Worm (Caenorhabditis elegans) whole organism, mixed stage, embryonic: ENCODE data around the gene end-1.

Experiments used
- M03D4.4 ChIP-seq: sonication (generic microtip); optimal IDR thresholded peaks from 2 replicates; lab custom pipeline; 2017; ENCODE audit warnings: mild to moderate bottlenecking, missing genetic modification characterization, missing compliant biosample characterization
- bed-3 ChIP-seq: fragments of 200-800 bp; sonication (Bioruptor generic); optimal IDR thresholded peaks from 3 replicates; lab custom pipeline; 2018; ENCODE audit warnings: mild to moderate bottlenecking, missing genetic modification characterization, moderate library complexity, missing compliant biosample characterization
- blmp-1 ChIP-seq: fragments of 150-350 bp; optimal IDR thresholded peaks from 2 replicates; lab custom pipeline; 2014; ENCODE audit warnings: missing biosample characterization, missing genetic modification characterization
- ceh-39 ChIP-seq: fragments of 150-350 bp; optimal IDR thresholded peaks from 2 replicates; lab custom pipeline; 2014; ENCODE audit warnings: missing biosample characterization, missing genetic modification characterization
- ceh-43 ChIP-seq: fragments of 200-800 bp; sonication (Bioruptor generic); optimal IDR thresholded peaks from 2 replicates; lab custom pipeline; 2018; ENCODE audit warnings: mild to moderate bottlenecking, missing genetic modification characterization, moderate library complexity, missing compliant biosample characterization
- ces-1 ChIP-seq: fragments of 150-350 bp; optimal IDR thresholded peaks from 2 replicates; lab custom pipeline; 2014; ENCODE audit warnings: missing biosample characterization, missing genetic modification reagents, missing genetic modification characterization
- cnd-1 ChIP-seq: fragments of 200-800 bp; sonication (Bioruptor generic); optimal IDR thresholded peaks from 2 replicates; lab custom pipeline; 2018; ENCODE audit warnings: mild to moderate bottlenecking, missing genetic modification characterization, missing compliant biosample characterization
- drap-1 ChIP-seq: fragments of 200-800 bp; sonication (Bioruptor generic); optimal IDR thresholded peaks from 3 replicates; lab custom pipeline; 2018; ENCODE audit warnings: mild to moderate bottlenecking, missing genetic modification characterization, missing compliant biosample characterization
- elt-1 ChIP-seq: sonication (generic microtip); optimal IDR thresholded peaks from 2 replicates; lab custom pipeline; 2017; ENCODE audit warnings: missing genetic modification characterization, mild to moderate bottlenecking, missing compliant biosample characterization, antibody characterized with exemption, moderate library complexity, borderline replicate concordance; ENCODE audit not compliant: insufficient read depth
- elt-3 ChIP-seq: fragments of 150-350 bp; optimal IDR thresholded peaks from 2 replicates; lab custom pipeline; 2014; ENCODE audit warnings: missing biosample characterization, missing genetic modification characterization
- flh-1 ChIP-seq: fragments of 200-800 bp; sonication (Bioruptor generic); optimal IDR thresholded peaks from 2 replicates; lab custom pipeline; 2018; ENCODE audit warnings: mild to moderate bottlenecking, missing genetic modification characterization, moderate library complexity, missing compliant biosample characterization
- ham-2 ChIP-seq: fragments of 200-800 bp; sonication (Bioruptor generic); optimal IDR thresholded peaks from 2 replicates; lab custom pipeline; 2018; ENCODE audit warnings: mild to moderate bottlenecking, missing genetic modification characterization, missing compliant biosample characterization
- hlh-1 ChIP-seq: fragments of 150-350 bp; optimal IDR thresholded peaks from 2 replicates; lab custom pipeline; 2014; ENCODE audit warnings: missing biosample characterization, missing genetic modification reagents, missing genetic modification characterization
- lin-13 ChIP-seq: fragments of 150-350 bp; optimal IDR thresholded peaks from 2 replicates; lab custom pipeline; 2014; ENCODE audit warnings: missing biosample characterization, missing genetic modification characterization
- lin-32 ChIP-seq: fragments of 200-800 bp; sonication (Bioruptor generic); optimal IDR thresholded peaks from 2 replicates; lab custom pipeline; 2018; ENCODE audit warnings: mild to moderate bottlenecking, missing genetic modification characterization, missing compliant biosample characterization
- lsy-2 ChIP-seq: fragments of 150-350 bp; optimal IDR thresholded peaks from 2 replicates; lab custom pipeline; 2014; ENCODE audit warnings: missing biosample characterization, missing genetic modification characterization
- mab-5 ChIP-seq: fragments of 150-350 bp; optimal IDR thresholded peaks from 2 replicates; lab custom pipeline; 2014; ENCODE audit warnings: missing biosample characterization, missing genetic modification characterization
- mep-1 ChIP-seq: fragments of 150-350 bp; optimal IDR thresholded peaks from 2 replicates; lab custom pipeline; 2017; ENCODE audit warnings: missing biosample characterization, missing genetic modification reagents, missing genetic modification characterization, inconsistent platforms
- mls-2 ChIP-seq: sonication (generic microtip); optimal IDR thresholded peaks from 2 replicates; lab custom pipeline; 2016; ENCODE audit warnings: mild to moderate bottlenecking, missing genetic modification characterization, moderate library complexity, missing compliant biosample characterization
- nhr-12 ChIP-seq: fragments of 150-350 bp; optimal IDR thresholded peaks from 2 replicates; lab custom pipeline; 2014; ENCODE audit warnings: missing biosample characterization, missing genetic modification characterization
- nhr-237 ChIP-seq: fragments of 150-350 bp; optimal IDR thresholded peaks from 2 replicates; lab custom pipeline; 2014; ENCODE audit warnings: missing biosample characterization, missing genetic modification characterization
- nhr-28 ChIP-seq: fragments of 150-350 bp; optimal IDR thresholded peaks from 2 replicates; lab custom pipeline; 2014; ENCODE audit warnings: missing biosample characterization, missing genetic modification characterization
- nhr-76 ChIP-seq: sonication (generic microtip); optimal IDR thresholded peaks from 2 replicates; lab custom pipeline; 2017; ENCODE audit warnings: missing biosample characterization, missing genetic modification characterization
- pha-4 ChIP-seq: fragments of 150-350 bp; optimal IDR thresholded peaks from 2 replicates; lab custom pipeline; 2018; ENCODE audit warnings: missing biosample characterization, missing genetic modification reagents, missing genetic modification characterization
- snpc-4 ChIP-seq: fragments of 150-350 bp; optimal IDR thresholded peaks from 2 replicates; lab custom pipeline; 2014; ENCODE audit warnings: missing biosample characterization, missing genetic modification characterization
- sptf-1 ChIP-seq: sonication (generic microtip); optimal IDR thresholded peaks from 2 replicates; lab custom pipeline; 2017; ENCODE audit warnings: mild to moderate bottlenecking, missing genetic modification characterization, moderate library complexity, missing compliant biosample characterization
- unc-120 ChIP-seq: sonication (generic microtip); optimal IDR thresholded peaks from 2 replicates; lab custom pipeline; 2017; ENCODE audit warnings: missing genetic modification characterization, missing compliant biosample characterization; ENCODE audit not compliant: poor library complexity, severe bottlenecking
- unc-39 ChIP-seq: fragments of 150-350 bp; optimal IDR thresholded peaks from 2 replicates; lab custom pipeline; 2014; ENCODE audit warnings: missing biosample characterization, missing genetic modification characterization
- unc-62 ChIP-seq: fragments of 150-350 bp; optimal IDR thresholded peaks from 2 replicates; lab custom pipeline; 2014; ENCODE audit warnings: missing biosample characterization, missing genetic modification reagents, missing genetic modification characterization
- ztf-11 ChIP-seq: fragments of 150-350 bp; optimal IDR thresholded peaks from 2 replicates; lab custom pipeline; 2014; ENCODE audit warnings: missing biosample characterization, missing genetic modification characterization

end-1 gene

DNA sequence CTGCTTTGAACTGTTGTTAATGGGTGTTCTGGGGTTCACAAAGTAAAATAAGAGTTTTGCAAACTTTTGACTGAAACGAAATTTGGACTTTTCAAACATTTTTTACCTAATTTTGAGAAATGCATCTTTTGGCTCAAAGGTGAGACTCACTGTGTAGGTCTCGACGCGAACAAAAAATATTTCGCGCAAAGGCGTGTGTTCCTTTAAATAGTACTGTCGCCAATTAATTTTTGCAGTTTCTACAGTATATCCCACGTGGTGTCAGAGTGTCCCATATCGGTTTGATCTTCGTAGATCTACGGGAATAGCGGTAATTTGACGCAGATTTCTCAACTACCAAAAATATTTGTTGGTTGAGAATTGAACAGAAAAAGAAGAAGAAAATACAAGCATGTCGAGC is 28.7 kb downstream of the end-1 start:
- TF ChIP-seq drap-1 (GFP tag; lab: Kevin White, UChicago) (no peak), ztf-11 (tag; lab: Kevin White, UChicago) (no peak), ceh-43 (no peak), pha-4 (tag; lab: Kevin White, UChicago) (no peak), snpc-4 (tag; lab: Kevin White, UChicago) (no peak), blmp-1 (no peak), bed-3 (GFP tag; lab: Kevin White, UChicago) (no peak), elt-3 (tag; lab: Kevin White, UChicago) (no peak), nhr-76 (tag; lab: Kevin White, UChicago) (no peak), mls-2 (tag; lab: Kevin White, UChicago) (no peak), lsy-2 (tag; lab: Kevin White, UChicago) (no peak), ham-2 (GFP tag; lab: Kevin White, UChicago) (no peak), nhr-237 (no peak), M03D4.4 (tag; lab: Kevin White, UChicago) (no peak), sptf-1 (tag; lab: Kevin White, UChicago) (no peak), mep-1 (tag; lab: Kevin White, UChicago) (no peak), cnd-1 (tag; lab: Kevin White, UChicago) (no peak), hlh-1 (tag; lab: Kevin White, UChicago) (no peak), elt-1 (no peak)

DNA sequence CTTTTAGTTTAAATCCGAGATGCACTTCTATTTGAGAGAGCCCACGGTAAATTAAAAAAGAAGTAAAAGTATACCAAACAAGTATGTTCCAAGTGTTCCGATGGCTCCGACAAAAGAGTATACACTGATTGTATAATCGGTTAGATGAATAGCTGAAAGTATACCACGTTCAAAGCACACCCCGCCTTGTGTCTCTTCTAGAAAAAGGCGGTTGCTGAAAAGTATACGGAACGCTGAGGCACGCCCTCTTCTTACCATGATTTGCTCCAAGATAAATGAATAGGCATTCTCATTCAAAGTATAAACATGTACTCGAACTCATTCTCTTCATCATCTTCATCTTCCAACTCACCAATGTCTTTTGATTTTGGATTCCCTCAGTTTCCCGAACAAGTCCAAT is 29.5 kb downstream of the end-1 start, which contains the start of gene end-3:
TSS of gene end-3 (plus strand) at position 301 of the 400 bp plus-strand sequence.
- TF ChIP-seq ceh-39 (tag; lab: Kevin White, UChicago) (no peak), unc-39 (tag; lab: Kevin White, UChicago) (no peak), elt-1 (no peak), snpc-4 (tag; lab: Kevin White, UChicago) (no peak), sptf-1 (tag; lab: Kevin White, UChicago) (no peak), drap-1 (GFP tag; lab: Kevin White, UChicago) (no peak), lin-13 (no peak), hlh-1 (tag; lab: Kevin White, UChicago) (no peak), nhr-12 (tag; lab: Kevin White, UChicago) (no peak), ces-1 (GFP tag; lab: Kevin White, UChicago) (no peak), nhr-76 (tag; lab: Kevin White, UChicago) (no peak), lin-32 (no peak)
- TF ChIP-seq, all 35 proteins: peak for 0

DNA sequence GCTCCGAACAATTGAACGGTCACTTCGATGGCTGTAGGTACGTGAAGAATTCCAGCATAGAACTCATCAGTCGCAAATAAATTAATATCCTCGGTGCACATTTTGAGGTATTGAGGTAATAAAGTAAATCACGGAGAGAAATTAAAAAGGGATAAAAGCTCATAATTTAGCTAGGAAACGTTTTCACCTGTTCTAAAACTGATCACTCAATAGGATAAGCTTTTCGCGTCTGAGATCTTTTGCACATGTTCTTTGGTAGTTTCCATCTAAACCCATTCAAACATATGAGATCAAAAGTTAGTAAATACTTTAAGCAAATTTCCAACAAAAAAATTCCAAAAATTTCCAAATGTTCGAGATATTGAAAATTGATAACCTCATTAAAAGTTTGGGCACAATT is 32.5 kb downstream of the end-1 start, which contains the start of gene srh-308:
TSS of gene srh-308 (minus strand) at position 101 of the 400 bp plus-strand sequence.
- TF ChIP-seq ces-1 (GFP tag; lab: Kevin White, UChicago) (no peak), cnd-1 (tag; lab: Kevin White, UChicago) (no peak), sptf-1 (tag; lab: Kevin White, UChicago) (no peak), ztf-11 (tag; lab: Kevin White, UChicago) (no peak), mep-1 (tag; lab: Kevin White, UChicago) (no peak), ham-2 (GFP tag; lab: Kevin White, UChicago) (no peak), elt-3 (tag; lab: Kevin White, UChicago) (no peak), mls-2 (tag; lab: Kevin White, UChicago) (no peak), snpc-4 (tag; lab: Kevin White, UChicago) (no peak)

DNA sequence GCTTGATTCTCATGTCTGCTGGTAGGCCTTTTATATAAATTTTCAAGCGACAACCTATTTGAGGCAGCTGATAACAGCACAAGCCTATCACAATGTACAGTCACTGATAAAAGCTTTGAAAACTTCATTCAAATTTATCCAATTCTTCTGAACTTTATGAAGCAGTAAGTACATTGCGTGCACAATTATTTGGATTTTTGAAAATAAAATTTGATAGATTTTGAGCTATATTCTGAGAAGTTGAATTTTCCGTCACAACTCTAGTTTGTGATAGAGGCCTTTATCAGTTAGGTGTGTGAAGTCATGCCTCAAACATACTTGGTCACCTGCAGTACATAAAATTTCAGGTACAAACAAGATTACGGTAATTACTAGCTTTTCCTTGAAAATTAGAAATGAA is 33.7 kb downstream of the end-1 start, which contains the start of the genes mtl-2 and T08G5.1:
TSS of gene mtl-2 (minus strand) at position 34 of the 400 bp plus-strand sequence.
TSS of gene T08G5.1 (plus strand) at position 127 of the 400 bp plus-strand sequence.
- TF ChIP-seq elt-3 (tag; lab: Kevin White, UChicago): no peak
- no peak for TF ChIP-seq mab-5

DNA sequence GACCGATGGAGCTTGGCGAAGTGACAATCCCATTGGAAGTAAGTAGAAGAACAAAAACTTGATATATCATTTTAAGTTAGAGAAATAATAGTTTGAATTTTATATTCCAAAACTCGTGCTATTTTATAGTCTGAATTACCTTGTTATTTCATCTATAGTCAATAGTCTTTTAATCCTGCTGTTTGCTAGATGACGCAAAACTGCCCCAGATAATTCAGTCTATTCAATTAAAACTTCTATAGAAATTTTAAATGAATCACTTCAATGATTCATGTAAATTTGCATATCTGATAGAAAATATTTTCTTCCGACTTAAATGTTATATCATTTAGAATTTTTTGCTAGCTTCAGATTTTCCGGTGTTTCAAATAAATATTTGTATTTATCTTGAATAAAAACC is 38.1 kb downstream of the end-1 start, which contains the start of gene T08G5.15:
TSS of gene T08G5.15 (minus strand) at position 101 of the 400 bp plus-strand sequence.
- TF ChIP-seq mls-2 (tag; lab: Kevin White, UChicago): no peak
- TF ChIP-seq elt-1: no peak
- no peak for TF ChIP-seq ztf-11 (tag; lab: Kevin White, UChicago)

DNA sequence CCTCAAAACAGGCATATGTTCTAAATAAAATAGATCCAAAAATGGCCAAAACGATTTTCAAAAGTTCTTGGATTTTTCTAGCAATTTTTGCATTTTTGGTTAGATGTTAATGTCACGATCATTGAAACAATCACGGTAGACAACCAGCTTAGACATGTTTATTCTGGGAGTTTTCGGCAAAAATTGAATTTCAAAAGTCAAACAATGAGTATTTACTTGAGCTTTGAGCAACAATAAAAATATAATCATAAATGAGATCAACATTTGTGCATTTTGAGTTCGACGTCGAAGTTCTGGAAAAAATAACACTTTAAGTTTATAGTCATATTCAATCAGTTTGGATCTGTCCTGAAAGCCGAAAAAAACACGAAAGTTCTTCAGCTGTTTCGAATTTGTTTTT is 41.3 kb downstream of the end-1 start, which contains the start of gene T08G5.2:
TSS of gene T08G5.2 (minus strand) at position 101 of the 400 bp plus-strand sequence.
- TF ChIP-seq drap-1 (GFP tag; lab: Kevin White, UChicago): no peak
- TF ChIP-seq pha-4 (tag; lab: Kevin White, UChicago): no peak
- no peak for TF ChIP-seq unc-62 (GFP tag; lab: Kevin White, UChicago)
- TF ChIP-seq unc-39 (tag; lab: Kevin White, UChicago): no peak
- no peak for TF ChIP-seq unc-120 (tag; lab: Kevin White, UChicago)
- no peak for TF ChIP-seq elt-3 (tag; lab: Kevin White, UChicago)
- TF ChIP-seq flh-1 (GFP tag; lab: Kevin White, UChicago): no peak
- no peak for TF ChIP-seq ham-2 (GFP tag; lab: Kevin White, UChicago)
- no peak for TF ChIP-seq mep-1 (tag; lab: Kevin White, UChicago)
- no peak for TF ChIP-seq nhr-28 (tag; lab: Kevin White, UChicago)
- TF ChIP-seq cnd-1 (tag; lab: Kevin White, UChicago): no peak
- no peak for TF ChIP-seq hlh-1 (tag; lab: Kevin White, UChicago)
- no peak for TF ChIP-seq lin-32
- TF ChIP-seq nhr-76 (tag; lab: Kevin White, UChicago): no peak
- TF ChIP-seq, all 35 proteins: peak for 0
